Worm (Caenorhabditis elegans) whole organism, L3 larva: ENCODE data around the gene F14H3.15.

Experiments
- R02D3.7 ChIP-seq: fragments of 150-350 bp; optimal IDR thresholded peaks from 2 replicates; lab custom pipeline; 2014; ENCODE audit warnings: missing biosample characterization, missing genetic modification characterization
- egl-27 ChIP-seq: sonication (generic microtip); optimal IDR thresholded peaks from 4 replicates; lab custom pipeline; 2017; ENCODE audit warnings: missing biosample characterization, missing genetic modification reagents, missing genetic modification characterization
- fkh-2 ChIP-seq: fragments of 150-350 bp; optimal IDR thresholded peaks from 2 replicates; lab custom pipeline; 2014; ENCODE audit warnings: missing biosample characterization, missing genetic modification reagents, missing genetic modification characterization
- fos-1 ChIP-seq: fragments of 150-350 bp; optimal IDR thresholded peaks from 2 replicates; lab custom pipeline; 2014; ENCODE audit warnings: missing biosample characterization, missing genetic modification characterization
- nfya-1 ChIP-seq: sonication (generic microtip); optimal IDR thresholded peaks from 2 replicates; lab custom pipeline; 2017; ENCODE audit warnings: missing genetic modification characterization, mild to moderate bottlenecking, missing compliant biosample characterization, antibody characterized with exemption, moderate library complexity; ENCODE audit not compliant: insufficient read depth
- nhr-12 ChIP-seq: fragments of 150-350 bp; optimal IDR thresholded peaks from 2 replicates; lab custom pipeline; 2014; ENCODE audit warnings: missing biosample characterization, missing genetic modification characterization
- pha-4 ChIP-seq: fragments of 150-350 bp; optimal IDR thresholded peaks from 2 replicates; lab custom pipeline; 2014; ENCODE audit warnings: missing biosample characterization, missing genetic modification reagents, missing genetic modification characterization

DNA sequence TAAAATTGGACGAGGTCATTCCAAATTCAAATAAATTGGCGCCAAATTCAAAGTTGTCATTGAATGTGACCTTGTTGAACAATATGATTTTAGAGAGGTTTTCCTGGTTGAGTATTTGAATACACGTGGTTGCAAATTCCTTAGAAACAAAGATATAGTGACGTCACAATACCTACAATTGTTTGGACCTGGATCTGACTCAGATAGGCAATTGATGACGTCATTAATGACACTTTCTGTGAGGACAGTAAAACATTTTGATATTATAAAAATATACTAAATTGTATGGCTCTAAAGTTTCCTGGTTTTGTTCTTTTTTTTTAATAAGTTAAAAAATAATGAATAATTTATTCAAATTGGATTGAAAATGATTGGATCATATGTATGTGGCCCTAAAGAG is 18.6 kb downstream of the F14H3.15 start:
- TF ChIP-seq nfya-1 (tag; lab: Kevin White, UChicago): no peak
- TF ChIP-seq fos-1 (tag; lab: Kevin White, UChicago): no peak
- no peak for TF ChIP-seq fkh-2 (tag; lab: Kevin White, UChicago)
- no peak for TF ChIP-seq pha-4 (tag; lab: Kevin White, UChicago)
- TF ChIP-seq R02D3.7 (tag; lab: Kevin White, UChicago): no peak
- TF ChIP-seq egl-27: no peak
- TF ChIP-seq nhr-12: no peak
